Fruit fly (Drosophila melanogaster): Measurements from ENCODE around the gene Mpi.

Mpi gene

dm6 chr3R:9767620-9768592 lies 8.5 kb downstream of the Mpi start, which contains the start of gene Naa80 (continued):
- TF ChIP-seq Stat92E (GFP tag; optimal IDR thresholded peaks at IDR 0.05) (peak in 1 of 3 experiments; percentile 24), Opbp (GFP tag; IDR thresholded peaks at IDR 0.05; ENCODE audit: partially characterized antibody) (peak; percentile 59), B-H2 (GFP tag; optimal IDR thresholded peaks at IDR 0.05) (peak; percentile 84), caup (GFP tag; optimal IDR thresholded peaks at IDR 0.05; ENCODE audit: severe bottlenecking) (peak; percentile 76), CG11456 (GFP tag; IDR thresholded peaks at IDR 0.05) (peak; percentile 80), CG12299 (tag; optimal IDR thresholded peaks at IDR 0.05) (peak; percentile 31), chinmo (GFP tag; IDR thresholded peaks at IDR 0.05; ENCODE audit: partially characterized antibody) (0 out of 4 replicates have a peak, but pooled peaks have one; percentile 22), seq (GFP tag; IDR thresholded peaks at IDR 0.05) (0 out of 2 replicates have a peak, but pooled peaks have one; percentile 33), CG31224 (GFP tag; IDR thresholded peaks at IDR 0.05) (peak; percentile 76), abd-A (tag; optimal IDR thresholded peaks at IDR 0.05) (no peak), YL-1 (GFP tag; optimal IDR thresholded peaks at IDR 0.05) (peak; percentile 94), Lim3 (GFP tag; IDR thresholded peaks at IDR 0.05) (no peak), CG10654 (GFP tag; optimal IDR thresholded peaks at IDR 0.05) (peak; percentile 51), zfh2 (GFP tag; optimal IDR thresholded peaks at IDR 0.05) (peak; percentile 89), Hmr (GFP tag; optimal IDR thresholded peaks at IDR 0.05) (peak; percentile 83), salm (tag; optimal IDR thresholded peaks at IDR 0.05) (no peak), Xbp1 (GFP tag; optimal IDR thresholded peaks at IDR 0.05) (peak; percentile 73), CG6254 (GFP tag; optimal IDR thresholded peaks at IDR 0.05) (no peak), HLH4C (GFP tag; IDR thresholded peaks at IDR 0.05; ENCODE audit: partially characterized antibody) (0 out of 3 replicates have a peak, but pooled peaks have one; percentile 23), bsh (GFP tag; optimal IDR thresholded peaks at IDR 0.05) (peak in 1 of 2 experiments; percentile 35), so (GFP tag; IDR thresholded peaks at IDR 0.05) (no peak), Lpt (GFP tag; optimal IDR thresholded peaks at IDR 0.05) (no peak), CG11504 (tag; optimal IDR thresholded peaks at IDR 0.05) (no peak), D19A (tag; optimal IDR thresholded peaks at IDR 0.05) (peak; percentile 25), NfI (GFP tag; optimal IDR thresholded peaks at IDR 0.05) (peak; percentile 82), CG10565 (GFP tag; optimal IDR thresholded peaks at IDR 0.05) (no peak), CG14014 (GFP tag; IDR thresholded peaks at IDR 0.05) (peak; percentile 60; the same call in 1 of the 2 replicates), CG3281 (GFP tag; optimal IDR thresholded peaks at IDR 0.05) (peak; percentile 51), wdn (GFP tag; IDR thresholded peaks at IDR 0.05) (no peak), CG3726 (GFP tag; IDR thresholded peaks at IDR 0.05) (no peak), vvl (GFP tag; IDR thresholded peaks at IDR 0.05) (peak; percentile 72), CG15073 (GFP tag; optimal IDR thresholded peaks at IDR 0.05) (no peak), dmrt11E (tag; optimal IDR thresholded peaks at IDR 0.05) (peak; percentile 16), repo (GFP tag; optimal IDR thresholded peaks at IDR 0.05) (peak; percentile 57), Kr (GFP tag; optimal IDR thresholded peaks at IDR 0.05) (no peak), CG6854 (GFP tag; optimal IDR thresholded peaks at IDR 0.05) (no peak), Atf-2 (GFP tag; optimal IDR thresholded peaks at IDR 0.05) (no peak), scrt (GFP tag; optimal IDR thresholded peaks at IDR 0.05) (no peak), sr (GFP tag; IDR thresholded peaks at IDR 0.05) (no peak), cas (GFP tag; IDR thresholded peaks at IDR 0.05) (peak; percentile 26; the same call in 1 of the 2 replicates), tio (GFP tag; optimal IDR thresholded peaks at IDR 0.05) (no peak), CG11398 (GFP tag; optimal IDR thresholded peaks at IDR 0.05) (peak; percentile 58), CG17829 (tag; optimal IDR thresholded peaks at IDR 0.05) (peak; percentile 58), bbx (GFP tag; IDR thresholded peaks at IDR 0.05; ENCODE audit: partially characterized antibody) (peak; percentile 65), CG1233 (GFP tag; optimal IDR thresholded peaks at IDR 0.05) (peak; percentile 31), nerfin-2 (GFP tag; IDR thresholded peaks at IDR 0.05; ENCODE audit: partially characterized antibody) (peak; percentile 47; the same call in 1 of the 2 replicates), CG17361 (GFP tag; IDR thresholded peaks at IDR 0.05) (0 out of 3 replicates have a peak, but pooled peaks have one; percentile 10)

All from whole organism, embryonic.